Worm (Caenorhabditis elegans): ENCODE measurements around the gene Y38E10A.35.

The Y38E10A.35 gene

ce11 chrII:12527947-12528346, 44.7 kb downstream of the Y38E10A.35 start, which contains the start of gene srx-119:
TSS of gene srx-119 (plus strand) at chrII:12528247.
- TF ChIP-seq irx-1 (tag; optimal IDR thresholded peaks at IDR 0.05) (no peak), hlh-17 (GFP tag; optimal IDR thresholded peaks at IDR 0.05; ENCODE audit: borderline replicate concordance) (no peak), dpl-1 (GFP tag; optimal IDR thresholded peaks at IDR 0.05) (no peak), alr-1 (tag; optimal IDR thresholded peaks at IDR 0.05; ENCODE audit: borderline replicate concordance) (no peak), ces-1 (GFP tag; optimal IDR thresholded peaks at IDR 0.05) (no peak), ceh-8 (GFP tag; optimal IDR thresholded peaks at IDR 0.05) (no peak), ztf-4 (tag; optimal IDR thresholded peaks at IDR 0.05) (no peak), unc-30 (tag; optimal IDR thresholded peaks at IDR 0.05) (no peak), nhr-47 (tag; optimal IDR thresholded peaks at IDR 0.05) (no peak), mab-9 (GFP tag; IDR thresholded peaks at IDR 0.05) (no peak), fkh-10 (GFP tag; optimal IDR thresholded peaks at IDR 0.05) (no peak), efl-1 (optimal IDR thresholded peaks at IDR 0.05) (no peak), efl-1 (GFP tag; optimal IDR thresholded peaks at IDR 0.05 in 1 of 2) (no peak), nhr-85 (tag) (no peak), pqm-1 (tag; optimal IDR thresholded peaks at IDR 0.05) (no peak), mep-1 (tag; optimal IDR thresholded peaks at IDR 0.05) (no peak), zag-1 (tag; optimal IDR thresholded peaks at IDR 0.05) (no peak), Y116A8C.19 (tag; optimal IDR thresholded peaks at IDR 0.05; ENCODE audit: borderline replicate concordance) (no peak), unc-98 (GFP tag; IDR thresholded peaks at IDR 0.05) (no peak), xbp-1 (tag; optimal IDR thresholded peaks at IDR 0.05) (no peak), F16B12.6 (tag; optimal IDR thresholded peaks at IDR 0.05) (no peak)

ce11 chrII:12525526-12525925, 47.1 kb downstream of the Y38E10A.35 start, which contains the start of gene srx-118:
TSS of gene srx-118 (plus strand) at chrII:12525826.
- TF ChIP-seq C34B4.2 (tag; optimal IDR thresholded peaks at IDR 0.05) (no peak), nhr-90 (tag; optimal IDR thresholded peaks at IDR 0.05; ENCODE audit: poor library complexity) (no peak), nhr-84 (tag; optimal IDR thresholded peaks at IDR 0.05) (no peak), egl-27 (tag; optimal IDR thresholded peaks at IDR 0.05) (no peak), nhr-12 (tag; optimal IDR thresholded peaks at IDR 0.05) (no peak)
